Fruit fly (Drosophila melanogaster): ENCODE measurements around the gene mip130.

mip130 gene

dm6 chrX:1879606-1880110 lies 28.4 kb upstream of the mip130 start, which contains the start of gene CG14818 (continued):
- TF ChIP-seq Dip2 (GFP tag; IDR thresholded peaks at IDR 0.05) (no peak), BEAF-32 (GFP tag; optimal IDR thresholded peaks at IDR 0.05) (peak; percentile 83), Tbp (GFP tag; optimal IDR thresholded peaks at IDR 0.05) (no peak), CG34224 (GFP tag; IDR thresholded peaks at IDR 0.05; ENCODE audit: partially characterized antibody) (peak; percentile 89), jumu (GFP tag; optimal IDR thresholded peaks at IDR 0.05) (peak; percentile 54), CG11696 (GFP tag; IDR thresholded peaks at IDR 0.05) (no peak), Dll (GFP tag; IDR thresholded peaks at IDR 0.05; ENCODE audit: partially characterized antibody) (peak; percentile 95), CG6791 (GFP tag; IDR thresholded peaks at IDR 0.05; ENCODE audit: partially characterized antibody) (peak; percentile 81), sisA (GFP tag; IDR thresholded peaks at IDR 0.05) (peak; percentile 52), H2.0 (GFP tag; IDR thresholded peaks at IDR 0.05) (peak; percentile 44; the same call in 1 of the 2 replicates), CoRest (tag; optimal IDR thresholded peaks at IDR 0.05) (peak; percentile 66), schlank (tag; optimal IDR thresholded peaks at IDR 0.05) (peak; percentile 42), CG7928 (GFP tag; optimal IDR thresholded peaks at IDR 0.05) (no peak), ash1 (GFP tag; optimal IDR thresholded peaks at IDR 0.05) (no peak), stwl (tag; optimal IDR thresholded peaks at IDR 0.05) (no peak), ERR (GFP tag; optimal IDR thresholded peaks at IDR 0.05) (peak; percentile 28), Hr39 (optimal IDR thresholded peaks at IDR 0.05) (no peak), CG11723 (GFP tag; optimal IDR thresholded peaks at IDR 0.05) (no peak), YL-1 (GFP tag; optimal IDR thresholded peaks at IDR 0.05) (peak; percentile 44), CG15269 (tag; optimal IDR thresholded peaks at IDR 0.05) (peak; percentile 67), CTCF (GFP tag; optimal IDR thresholded peaks at IDR 0.05) (no peak), CG4707 (GFP tag; optimal IDR thresholded peaks at IDR 0.05) (peak; percentile 30), Doc3 (GFP tag; IDR thresholded peaks at IDR 0.05; ENCODE audit: partially characterized antibody) (peak; percentile 92), CG13775 (GFP tag; optimal IDR thresholded peaks at IDR 0.05) (peak; percentile 57), CG2889 (GFP tag; IDR thresholded peaks at IDR 0.05) (no peak), CG31441 (GFP tag; IDR thresholded peaks at IDR 0.05) (no peak; the same call in 1 of the 2 replicates), tin (GFP tag; optimal IDR thresholded peaks at IDR 0.05) (peak; percentile 49), CG7786 (GFP tag; optimal IDR thresholded peaks at IDR 0.05) (peak; percentile 74), pfk (GFP tag; optimal IDR thresholded peaks at IDR 0.05) (no peak), Nf-YA (GFP tag; IDR thresholded peaks at IDR 0.05) (no peak), Opbp (GFP tag; IDR thresholded peaks at IDR 0.05; ENCODE audit: partially characterized antibody) (peak; percentile 79), Hr3 (GFP tag; optimal IDR thresholded peaks at IDR 0.05) (peak; percentile 20), run (tag; optimal IDR thresholded peaks at IDR 0.05) (no peak), CG11504 (tag; optimal IDR thresholded peaks at IDR 0.05) (no peak), Sry-δ (GFP tag; optimal IDR thresholded peaks at IDR 0.05) (peak; percentile 88), lab (GFP tag; optimal IDR thresholded peaks at IDR 0.05) (peak; percentile 71), bigmax (GFP tag; optimal IDR thresholded peaks at IDR 0.05) (no peak), CG32772 (GFP tag; IDR thresholded peaks at IDR 0.05) (peak; percentile 72), CG7987 (GFP tag; optimal IDR thresholded peaks at IDR 0.05) (no peak), CG18262 (tag; optimal IDR thresholded peaks at IDR 0.05) (peak; percentile 19), E2f2 (GFP tag; IDR thresholded peaks at IDR 0.05) (peak; percentile 29), gcm (GFP tag; optimal IDR thresholded peaks at IDR 0.05) (peak; percentile 23), CG17186 (GFP tag; optimal IDR thresholded peaks at IDR 0.05) (no peak), CG3726 (GFP tag; IDR thresholded peaks at IDR 0.05) (no peak), nerfin-2 (GFP tag; IDR thresholded peaks at IDR 0.05; ENCODE audit: partially characterized antibody) (peak; percentile 55), CG17361 (GFP tag; IDR thresholded peaks at IDR 0.05) (peak; percentile 65), fd96Cb (tag; optimal IDR thresholded peaks at IDR 0.05) (peak; percentile 56), CG10209 (GFP tag; optimal IDR thresholded peaks at IDR 0.05) (peak; percentile 56), phol (tag; optimal IDR thresholded peaks at IDR 0.05) (peak; percentile 63), Dek (tag; optimal IDR thresholded peaks at IDR 0.05) (peak; percentile 29), CG1647 (GFP tag; optimal IDR thresholded peaks at IDR 0.05) (peak; percentile 52)
